Fruit fly (Drosophila melanogaster): ENCODE measurements around the gene CG42507.

The CG42507 gene

DNA sequence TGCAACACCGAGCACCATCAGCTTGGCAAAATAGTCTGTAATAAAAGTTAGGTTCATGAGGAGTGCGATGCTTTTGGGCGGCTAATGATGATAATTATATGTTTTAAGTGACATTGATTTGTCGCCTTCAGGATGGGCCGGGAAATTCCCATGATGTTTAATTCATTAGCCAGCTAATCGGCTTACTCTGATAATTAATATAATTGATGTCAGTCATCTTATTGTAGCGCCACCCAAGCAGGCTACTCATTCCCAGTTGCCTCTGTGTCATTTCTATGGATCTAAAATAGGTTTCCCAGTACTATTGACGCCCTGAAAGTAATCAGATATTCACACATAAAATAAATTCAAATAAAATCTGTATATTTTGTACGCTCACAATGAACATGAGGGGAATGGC, 52.6 kb downstream of the CG42507 start, which contains the start of gene CG13476:
CG13476 (plus strand) TSS at position 301 of the 400 bp plus-strand sequence.
- TF ChIP-seq toy (GFP tag; IDR thresholded peaks at IDR 0.05) (no peak), Deaf1 (tag; optimal IDR thresholded peaks at IDR 0.05) (no peak), CoRest (tag; optimal IDR thresholded peaks at IDR 0.05) (no peak), cwo (GFP tag; optimal IDR thresholded peaks at IDR 0.05) (no peak), CG15073 (GFP tag; optimal IDR thresholded peaks at IDR 0.05) (no peak), pho (GFP tag; optimal IDR thresholded peaks at IDR 0.05) (no peak), slp2 (GFP tag; optimal IDR thresholded peaks at IDR 0.05) (no peak), crol (GFP tag; IDR thresholded peaks at IDR 0.05) (no peak), CG9215 (GFP tag; IDR thresholded peaks at IDR 0.05) (no peak), Lhr (GFP tag; optimal IDR thresholded peaks at IDR 0.05) (no peak), CG16779 (GFP tag; IDR thresholded peaks at IDR 0.05) (no peak)

dm6 chr3L:14701578-14701977, 56.2 kb downstream of the CG42507 start, which contains the start of gene CG17177:
TSS of gene CG17177 (minus strand) at chr3L:14701678.
- TF ChIP-seq TFAM (GFP tag; optimal IDR thresholded peaks at IDR 0.05) = no peak
- no peak for TF ChIP-seq hkb (optimal IDR thresholded peaks at IDR 0.05)
- TF ChIP-seq hkb (GFP tag; IDR thresholded peaks at IDR 0.05) = no peak
- TF ChIP-seq CG5245 (GFP tag; optimal IDR thresholded peaks at IDR 0.05) = no peak
- no peak for TF ChIP-seq aop (GFP tag; IDR thresholded peaks at IDR 0.05)
- no peak for TF ChIP-seq CG2889 (GFP tag; IDR thresholded peaks at IDR 0.05)
- no peak for TF ChIP-seq CG11247 (GFP tag; IDR thresholded peaks at IDR 0.05)
- no peak for TF ChIP-seq CG7271 (tag; optimal IDR thresholded peaks at IDR 0.05)
- TF ChIP-seq klu (GFP tag; IDR thresholded peaks at IDR 0.05) = no peak
- no peak for TF ChIP-seq pfk (GFP tag; optimal IDR thresholded peaks at IDR 0.05)
- TF ChIP-seq Neu2 (GFP tag; optimal IDR thresholded peaks at IDR 0.05; ENCODE audit: borderline replicate concordance) = no peak
- TF ChIP-seq grau (tag; optimal IDR thresholded peaks at IDR 0.05) = no peak
- no peak for TF ChIP-seq CG3163 (GFP tag; optimal IDR thresholded peaks at IDR 0.05)
- TF ChIP-seq Tbp (GFP tag; optimal IDR thresholded peaks at IDR 0.05) = no peak
- TF ChIP-seq CG14860 (GFP tag; IDR thresholded peaks at IDR 0.05; ENCODE audit: partially characterized antibody) = no peak
- no peak for TF ChIP-seq CG9437 (GFP tag; optimal IDR thresholded peaks at IDR 0.05)
- TF ChIP-seq CG1233 (GFP tag; optimal IDR thresholded peaks at IDR 0.05) = no peak
- no peak for TF ChIP-seq Nf-YA (GFP tag; IDR thresholded peaks at IDR 0.05)
